Worm (Caenorhabditis elegans): ENCODE results near the gene sar-1.

sar-1 gene

ce11 chrIV:4472418-4473173 lies 40.5 kb downstream of the sar-1 start (continued):
- TF ChIP-seq madf-6 (GFP tag; IDR thresholded peaks at IDR 0.05) (no peak), ceh-91 (GFP tag; IDR thresholded peaks at IDR 0.05) (no peak), K12H6.12 (tag; optimal IDR thresholded peaks at IDR 0.05) (no peak), ztf-25 (GFP tag; IDR thresholded peaks at IDR 0.05) (no peak), rpc-1 (optimal IDR thresholded peaks at IDR 0.05) (no peak), rpc-1 (tag; optimal IDR thresholded peaks at IDR 0.05) (no peak), attf-6 (GFP tag; IDR thresholded peaks at IDR 0.05) (0 out of 2 replicates have a peak, but pooled peaks have one; percentile 23), gei-17 (GFP tag; optimal IDR thresholded peaks at IDR 0.05) (no peak), Y56A3A.18 (GFP tag; IDR thresholded peaks at IDR 0.05) (0 out of 2 replicates have a peak, but pooled peaks have one; percentile 6), nfya-2 (GFP tag; IDR thresholded peaks at IDR 0.05) (no peak), ceh-40 (GFP tag; IDR thresholded peaks at IDR 0.05) (no peak), ceh-100 (GFP tag; IDR thresholded peaks at IDR 0.05) (no peak), hrde-1 (tag; optimal IDR thresholded peaks at IDR 0.05; ENCODE audit: borderline replicate concordance) (no peak), snpc-1.1 (tag; optimal IDR thresholded peaks at IDR 0.05; ENCODE audit: insufficient read depth) (no peak), snpc-4 (GFP tag; optimal IDR thresholded peaks at IDR 0.05) (no peak), snpc-4 (tag; optimal IDR thresholded peaks at IDR 0.05) (no peak), chd-7 (tag; optimal IDR thresholded peaks at IDR 0.05) (peak; percentile 11), repo-1 (tag; optimal IDR thresholded peaks at IDR 0.05) (no peak), nfyb-1 (GFP tag; IDR thresholded peaks at IDR 0.05) (no peak), ceh-58 (GFP tag; IDR thresholded peaks at IDR 0.05) (no peak), Y53F4B.3 (GFP tag; IDR thresholded peaks at IDR 0.05) (no peak), somi-1 (GFP tag; optimal IDR thresholded peaks at IDR 0.05) (no peak), nhr-90 (tag; optimal IDR thresholded peaks at IDR 0.05) (no peak), ztf-18 (tag; optimal IDR thresholded peaks at IDR 0.05) (no peak), F55B11.4 (tag; optimal IDR thresholded peaks at IDR 0.05; ENCODE audit: borderline replicate concordance, insufficient read depth) (no peak), Y79H2A.3 (GFP tag; conservative IDR thresholded peaks at IDR 0.05) (no peak), dpff-1 (tag; optimal IDR thresholded peaks at IDR 0.05) (no peak)

DNA sequence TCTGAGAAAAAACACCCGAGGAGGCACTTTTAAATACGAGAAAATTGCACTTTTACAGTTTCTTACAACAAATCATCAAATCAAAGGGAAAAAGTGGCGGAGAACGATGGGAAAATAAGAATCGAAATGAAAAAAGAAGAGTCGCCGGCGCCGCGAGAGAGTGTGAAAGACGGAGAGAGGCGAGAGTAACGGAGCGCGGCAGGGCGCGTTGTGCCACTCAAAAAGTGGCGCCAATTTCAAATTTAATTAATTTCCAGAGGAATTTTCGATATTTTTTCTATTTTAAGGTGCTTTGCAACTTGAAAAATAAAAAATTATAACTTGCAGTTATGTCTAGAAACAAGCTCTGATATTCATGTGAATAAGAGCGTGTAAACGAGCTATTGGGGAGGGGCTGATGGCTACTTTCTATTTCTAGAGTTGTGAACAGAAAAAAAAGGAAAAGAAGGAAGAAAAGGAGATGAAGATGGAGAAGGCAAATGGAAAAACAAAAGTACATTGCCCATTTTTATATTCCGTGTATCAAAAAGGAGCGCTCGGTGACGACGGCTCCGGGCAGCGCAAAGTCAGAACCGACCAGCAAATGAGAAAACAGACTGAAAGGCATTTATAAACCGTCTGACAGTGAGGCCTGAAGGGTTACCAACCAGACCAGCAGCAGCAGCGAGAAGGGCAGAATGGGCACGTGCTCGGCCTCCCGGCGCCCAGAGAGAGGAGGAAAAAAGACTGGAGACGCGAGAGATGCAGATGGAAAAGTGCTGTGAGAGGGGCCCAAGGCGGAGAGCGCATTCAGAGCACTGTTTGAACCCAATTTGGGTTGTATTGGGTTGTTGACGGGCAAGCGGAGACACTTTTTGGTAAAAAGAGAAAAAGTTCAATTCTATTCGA lies 42.0 kb downstream of the sar-1 start:
- TF ChIP-seq madf-6 (GFP tag; IDR thresholded peaks at IDR 0.05) (peak; percentile 53; the same call in 1 of the 2 replicates), let-607 (tag; optimal IDR thresholded peaks at IDR 0.05) (no peak), lin-40 (tag; optimal IDR thresholded peaks at IDR 0.05) (no peak), efl-1 (GFP tag; optimal IDR thresholded peaks at IDR 0.05) (peak; percentile 56), nhr-179 (tag; optimal IDR thresholded peaks at IDR 0.05) (no peak), egrh-3 (GFP tag; IDR thresholded peaks at IDR 0.05) (peak; percentile 84), hrde-1 (tag; optimal IDR thresholded peaks at IDR 0.05; ENCODE audit: borderline replicate concordance) (no peak), akir-1 (GFP tag; optimal IDR thresholded peaks at IDR 0.05) (no peak), snpc-1.3 (tag; optimal IDR thresholded peaks at IDR 0.05; ENCODE audit: insufficient read depth) (peak; percentile 74), unc-130 (GFP tag; optimal IDR thresholded peaks at IDR 0.05) (no peak), gei-17 (GFP tag; optimal IDR thresholded peaks at IDR 0.05) (no peak), attf-5 (GFP tag; optimal IDR thresholded peaks at IDR 0.05) (peak; percentile 64), F57C9.4 (tag; optimal IDR thresholded peaks at IDR 0.05) (peak; percentile 60), ceh-58 (GFP tag; IDR thresholded peaks at IDR 0.05) (0 out of 2 replicates have a peak, but pooled peaks have one; percentile 5), ceh-91 (GFP tag; IDR thresholded peaks at IDR 0.05) (0 out of 2 replicates have a peak, but pooled peaks have one; percentile 22), F39B2.1 (GFP tag; IDR thresholded peaks at IDR 0.05) (no peak), ceh-79 (tag; optimal IDR thresholded peaks at IDR 0.05) (no peak), B0261.1 (tag; optimal IDR thresholded peaks at IDR 0.05) (no peak), T07F8.4 (tag; optimal IDR thresholded peaks at IDR 0.05) (no peak), ztf-3 (GFP tag; optimal IDR thresholded peaks at IDR 0.05) (no peak), ztf-6 (GFP tag; IDR thresholded peaks at IDR 0.05) (no peak), attf-3 (GFP tag; conservative IDR thresholded peaks at IDR 0.05) (no peak), repo-1 (tag; optimal IDR thresholded peaks at IDR 0.05) (no peak)
